Fruit fly (Drosophila melanogaster) whole organism, prepupa: ENCODE measurements around the gene S6k.

ENCODE experiments used
- CG11294 ChIP-seq: fragments of 200-800 bp; sonication (Bioruptor generic); IDR thresholded peaks from 2 replicates; pipeline ENCODE4 v1.3.6; 2022; ENCODE audit warnings: missing biosample characterization, missing genetic modification characterization
- CG11902 ChIP-seq: fragments of 200-800 bp; sonication (Bioruptor generic); optimal IDR thresholded peaks from 3 replicates; lab custom pipeline; 2016; ENCODE audit warnings: missing biosample characterization, missing genetic modification characterization
- CG3032 ChIP-seq: fragments of 200-800 bp; optimal IDR thresholded peaks from 2 replicates; lab custom pipeline; 2019; ENCODE audit warnings: missing biosample characterization, mild to moderate bottlenecking, missing genetic modification characterization, moderate library complexity
- CG4318 ChIP-seq: fragments of 200-800 bp; sonication (Bioruptor generic); optimal IDR thresholded peaks from 3 replicates; lab custom pipeline; 2017; ENCODE audit warnings: missing biosample characterization, mild to moderate bottlenecking, missing genetic modification characterization
- CG8632 ChIP-seq: fragments of 200-800 bp; sonication (Bioruptor generic); optimal IDR thresholded peaks from 3 replicates; lab custom pipeline; 2016; ENCODE audit warnings: missing biosample characterization, missing genetic modification characterization
- Eip75B ChIP-seq: fragments of 200-800 bp; sonication (Bioruptor generic); optimal IDR thresholded peaks from 3 replicates; lab custom pipeline; 2016; ENCODE audit warnings: missing biosample characterization, missing genetic modification characterization
- Eip93F ChIP-seq: fragments of 200-800 bp; sonication (Bioruptor generic); optimal IDR thresholded peaks from 2 replicates; lab custom pipeline; 2016; ENCODE audit warnings: missing biosample characterization, mild to moderate bottlenecking, missing genetic modification characterization
- Hr4 ChIP-seq: fragments of 200-800 bp; sonication (Bioruptor generic); optimal IDR thresholded peaks from 3 replicates; lab custom pipeline; 2016; ENCODE audit warnings: missing biosample characterization, missing genetic modification characterization
- Lpt ChIP-seq: fragments of 200-800 bp; sonication (Bioruptor generic); optimal IDR thresholded peaks from 3 replicates; lab custom pipeline; 2016; ENCODE audit warnings: missing biosample characterization, missing genetic modification characterization
- OdsH ChIP-seq: fragments of 200-800 bp; sonication (Bioruptor generic); optimal IDR thresholded peaks from 3 replicates; lab custom pipeline; 2016; ENCODE audit warnings: missing biosample characterization, missing genetic modification characterization
- esn ChIP-seq: fragments of 200-800 bp; sonication (Bioruptor generic); optimal IDR thresholded peaks from 2 replicates; lab custom pipeline; 2016; ENCODE audit warnings: missing biosample characterization, mild to moderate bottlenecking, missing genetic modification characterization, moderate library complexity
- fd59A ChIP-seq: fragments of 200-800 bp; sonication (Bioruptor generic); optimal IDR thresholded peaks from 2 replicates; lab custom pipeline; 2017; ENCODE audit warnings: missing biosample characterization, mild to moderate bottlenecking, missing genetic modification characterization, missing genetic modification reagents

DNA sequence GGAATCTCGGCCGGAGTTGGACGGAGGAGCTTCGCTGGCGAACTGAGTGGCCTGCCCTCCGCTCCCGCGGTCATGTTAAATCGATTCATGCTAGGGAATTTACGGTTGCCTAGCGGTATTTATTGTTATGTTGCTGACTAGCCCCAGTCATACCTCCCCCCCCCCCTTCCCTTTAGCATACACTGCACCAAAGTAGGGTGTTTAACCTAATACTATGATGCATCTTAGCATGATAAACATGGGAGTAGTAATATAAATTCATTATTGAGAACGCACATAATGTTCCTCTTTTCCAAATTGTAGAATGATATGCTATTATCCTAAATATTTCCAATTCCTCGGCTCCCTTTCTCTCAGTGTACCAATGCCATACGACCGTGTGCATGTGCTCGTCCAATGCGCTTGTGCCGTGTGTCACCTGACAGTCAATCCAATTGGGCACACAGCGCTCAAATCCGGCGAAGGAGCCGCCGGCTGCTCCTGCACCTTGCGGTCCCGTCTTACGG, 14.2 kb downstream of the S6k start, which contains the start of gene Tektin-C:
- TF ChIP-seq CG11902 (GFP tag; lab: Kevin White, UChicago) (no peak), CG4318 (GFP tag; lab: Kevin White, UChicago) (no peak), OdsH (GFP tag; lab: Kevin White, UChicago) (no peak), CG3032 (no peak), esn (no peak), fd59A (GFP tag; lab: Kevin White, UChicago) (no peak), CG8632 (no peak), Lpt (GFP tag; lab: Kevin White, UChicago) (no peak), Eip93F (no peak), Eip75B (GFP tag; lab: Kevin White, UChicago) (no peak), CG11294 (GFP tag; lab: Robert Waterston, UW) (no peak), Hr4 (no peak)
